Comparison of ENCODE assay signal across 4 worm cellular contexts in genomic region chrII:6710596-6710995, ce11.
TF ChIP-seq lines count a peak whose summit lies in the region.

No protein-coding gene starts in this region.

TF ChIP-seq in whole organism, L4 larva, 104 proteins besides CTCF, POLR2A, EP300 and RAD21:
- TF ChIP-seq lsy-2 (tag; optimal IDR thresholded peaks at IDR 0.05; lab: Kevin White, UChicago) (no peak), aha-1 (tag; lab: Kevin White, UChicago) (peak; percentile 11), egl-43 (GFP tag; IDR thresholded peaks at IDR 0.05; lab: Robert Waterston, UW) (0 out of 2 replicates have a peak, but pooled peaks have one; percentile 3), set-16 (GFP tag; IDR thresholded peaks at IDR 0.05; lab: Robert Waterston, UW) (peak; percentile 74; the same call in 1 of the 2 replicates)

TF ChIP-seq in whole organism, early embryonic, 17 proteins besides CTCF, POLR2A, EP300 and RAD21:
- TF ChIP-seq scrt-1 (GFP tag; IDR thresholded peaks at IDR 0.05; lab: Robert Waterston, UW), result no peak
- peak; percentile 4 for TF ChIP-seq aly-1 (tag; optimal IDR thresholded peaks at IDR 0.05; lab: Kevin White, UChicago)
- TF ChIP-seq tra-4 (tag; optimal IDR thresholded peaks at IDR 0.05; lab: Kevin White, UChicago), result no peak
- peak; percentile 9 for TF ChIP-seq ceh-36 (tag; optimal IDR thresholded peaks at IDR 0.05; lab: Kevin White, UChicago)
- TF ChIP-seq ets-7 (tag; optimal IDR thresholded peaks at IDR 0.05; lab: Kevin White, UChicago), result no peak
- no peak for TF ChIP-seq ceh-13 (GFP tag; optimal IDR thresholded peaks at IDR 0.05; lab: Kevin White, UChicago)

TF ChIP-seq in whole organism, late embryonic, 69 proteins besides CTCF, POLR2A, EP300 and RAD21:
- TF ChIP-seq sdc-2 (tag; optimal IDR thresholded peaks at IDR 0.05; lab: Kevin White, UChicago), result peak; percentile 28
- no peak for TF ChIP-seq ceh-18 (tag; optimal IDR thresholded peaks at IDR 0.05; lab: Kevin White, UChicago)
- peak; percentile 45 for TF ChIP-seq hlh-6 (tag; optimal IDR thresholded peaks at IDR 0.05; lab: Kevin White, UChicago)

TF ChIP-seq in whole organism, young adult, 124 proteins besides CTCF, POLR2A, EP300 and RAD21:
- TF ChIP-seq K11D2.4 (GFP tag; IDR thresholded peaks at IDR 0.05; lab: Robert Waterston, UW) (no peak), C06A6.2 (GFP tag; conservative IDR thresholded peaks at IDR 0.05; lab: Robert Waterston, UW) (no peak), ama-1 (optimal IDR thresholded peaks at IDR 0.05; lab: Kevin White, UChicago) (no peak), ama-1 (GFP tag; optimal IDR thresholded peaks at IDR 0.05; lab: Kevin White, UChicago) (no peak), ekl-4 (GFP tag; IDR thresholded peaks at IDR 0.05; lab: Robert Waterston, UW) (no peak), ceh-27 (GFP tag; optimal IDR thresholded peaks at IDR 0.05; lab: Kevin White, UChicago) (no peak), madf-10 (tag; optimal IDR thresholded peaks at IDR 0.05; lab: Kevin White, UChicago) (no peak), gei-17 (GFP tag; optimal IDR thresholded peaks at IDR 0.05; lab: Kevin White, UChicago) (no peak), dox-1 (GFP tag; IDR thresholded peaks at IDR 0.05; lab: Robert Waterston, UW) (0 out of 2 replicates have a peak, but pooled peaks have one; percentile 23), mxl-1 (tag; optimal IDR thresholded peaks at IDR 0.05; lab: Kevin White, UChicago) (no peak), zfh-2 (GFP tag; conservative IDR thresholded peaks at IDR 0.05; lab: Robert Waterston, UW) (peak; percentile 74)
TF ChIP-seq in whole organism, young adult: peak in this region for 2.
